Fruit fly (Drosophila melanogaster): ENCODE results near the gene ImpL2.

DNA sequence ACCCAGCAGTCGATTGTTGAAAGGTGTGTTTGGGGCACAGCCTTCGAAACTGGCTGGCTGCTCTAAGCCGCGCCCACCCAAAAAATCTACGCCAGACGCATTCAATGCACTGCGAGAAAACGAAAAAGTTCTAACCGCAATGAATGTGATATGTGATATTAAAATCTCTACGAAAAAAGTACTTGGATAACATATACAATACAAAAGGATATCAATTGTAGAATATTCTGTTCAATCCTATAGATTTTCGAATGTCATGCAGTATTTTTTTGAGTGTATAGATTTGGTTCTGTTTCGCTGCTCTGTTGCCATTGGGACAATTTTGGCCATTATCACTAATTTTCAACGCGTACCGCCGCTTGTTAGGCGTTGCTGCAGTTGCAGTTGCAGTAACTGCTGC lies 26.2 kb downstream of the ImpL2 start:
- TF ChIP-seq cic (GFP tag; optimal IDR thresholded peaks at IDR 0.05) (no peak), CG1620 (GFP tag; optimal IDR thresholded peaks at IDR 0.05) (no peak), kay (GFP tag; ENCODE audit: borderline replicate concordance) (no peak), Crg-1 (GFP tag; optimal IDR thresholded peaks at IDR 0.05) (no peak), cnc (optimal IDR thresholded peaks at IDR 0.05) (no peak), pad (GFP tag; optimal IDR thresholded peaks at IDR 0.05) (no peak), CG7101 (tag; optimal IDR thresholded peaks at IDR 0.05) (no peak), Clk (GFP tag; optimal IDR thresholded peaks at IDR 0.05) (no peak), CG12768 (GFP tag; optimal IDR thresholded peaks at IDR 0.05) (no peak), CG33017 (tag; optimal IDR thresholded peaks at IDR 0.05) (no peak)
